Worm (Caenorhabditis elegans) whole organism, L4 larva: ENCODE measurements around the gene snr-6.
A peak's percentile ranks its signal among the peaks of the same experiment; 100 is the strongest.

Experiments used
- F10B5.3 ChIP-seq: sonication (generic microtip); optimal IDR thresholded peaks from 2 replicates; lab custom pipeline; 2016; ENCODE audit warnings: mild to moderate bottlenecking, missing genetic modification characterization, missing compliant biosample characterization
- F37D6.2 ChIP-seq: sonication (generic microtip); optimal IDR thresholded peaks from 2 replicates; lab custom pipeline; 2016; ENCODE audit warnings: mild to moderate bottlenecking, missing genetic modification characterization, missing compliant biosample characterization
- F49E8.2 ChIP-seq: sonication (generic microtip); optimal IDR thresholded peaks from 2 replicates; lab custom pipeline; 2016; ENCODE audit warnings: missing compliant biosample characterization, mild to moderate bottlenecking, missing genetic modification characterization, borderline replicate concordance
- T26A8.4 ChIP-seq: fragments of 200-800 bp; sonication (Bioruptor generic); IDR thresholded peaks from 2 replicates; pipeline ENCODE4 v1.3.6; 2022; ENCODE audit warnings: missing genetic modification characterization, missing compliant biosample characterization
- Y105C5A.15 ChIP-seq: fragments of 200-800 bp; sonication (Bioruptor generic); IDR thresholded peaks from 2 replicates; pipeline ENCODE4 v1.3.6; 2022; ENCODE audit warnings: missing genetic modification characterization, missing compliant biosample characterization
- Y75B8A.6 ChIP-seq: fragments of 200-800 bp; sonication (Bioruptor generic); IDR thresholded peaks from 2 replicates; pipeline ENCODE4 v1.3.6; 2022; ENCODE audit warnings: missing genetic modification reagents, missing genetic modification characterization, missing compliant biosample characterization
- ZK546.5 ChIP-seq, 2 experiments: sonication (generic microtip); optimal IDR thresholded peaks; 2 replicates each; lab custom pipeline; 2017; ENCODE audit warnings: missing biosample characterization in 2 of 2, missing genetic modification characterization in 2 of 2
- aha-1 ChIP-seq: fragments of 150-350 bp; peaks from one replicate; lab custom pipeline; 2014; ENCODE audit warnings: missing biosample characterization, missing genetic modification characterization
- aly-2 ChIP-seq: sonication (generic microtip); optimal IDR thresholded peaks from 2 replicates; lab custom pipeline; 2018; ENCODE audit warnings: missing biosample characterization, missing genetic modification characterization
- ceh-20 ChIP-seq: fragments of 200-800 bp; sonication (Bioruptor generic); IDR thresholded peaks from 2 replicates; pipeline ENCODE4 v1.3.6; 2022; ENCODE audit warnings: missing genetic modification reagents, missing genetic modification characterization, missing compliant biosample characterization
- ceh-28 ChIP-seq: fragments of 150-350 bp; optimal IDR thresholded peaks from 2 replicates; lab custom pipeline; 2014; ENCODE audit warnings: missing biosample characterization, missing genetic modification reagents, missing genetic modification characterization
- ceh-44 ChIP-seq: fragments of 200-800 bp; sonication (Bioruptor generic); IDR thresholded peaks from 2 replicates; pipeline ENCODE4 v1.3.6; 2022; ENCODE audit warnings: missing genetic modification reagents, missing genetic modification characterization, missing compliant biosample characterization
- cey-2 ChIP-seq: sonication (generic microtip); optimal IDR thresholded peaks from 3 replicates; lab custom pipeline; 2017; ENCODE audit warnings: missing genetic modification characterization, mild to moderate bottlenecking, missing compliant biosample characterization, antibody characterized with exemption, borderline replicate concordance; ENCODE audit not compliant: insufficient read depth
- ctbp-1 ChIP-seq: fragments of 200-800 bp; sonication (Bioruptor generic); IDR thresholded peaks from 2 replicates; pipeline ENCODE4 v1.3.6; 2022; ENCODE audit warnings: missing genetic modification reagents, missing genetic modification characterization, missing compliant biosample characterization
- daf-16 ChIP-seq, 3 experiments: sonication (generic microtip); optimal IDR thresholded peaks; 2 replicates each; lab custom pipeline; 2016 to 2017; ENCODE audit warnings: missing genetic modification characterization in 3 of 3, missing genetic modification reagents in 3 of 3, mild to moderate bottlenecking in 2 of 3, missing compliant biosample characterization in 2 of 3, missing biosample characterization in 1 of 3, moderate library complexity in 1 of 3
- dmd-9 ChIP-seq: fragments of 200-800 bp; sonication (Bioruptor generic); IDR thresholded peaks from 2 replicates; pipeline ENCODE4 v1.3.6; 2022; ENCODE audit warnings: missing genetic modification reagents, missing genetic modification characterization, missing compliant biosample characterization
- dpl-1 ChIP-seq: fragments of 150-350 bp; optimal IDR thresholded peaks from 2 replicates; lab custom pipeline; 2014; ENCODE audit warnings: missing biosample characterization, missing genetic modification reagents, missing genetic modification characterization
- duxl-1 ChIP-seq: sonication (generic microtip); optimal IDR thresholded peaks from 2 replicates; lab custom pipeline; 2016; ENCODE audit warnings: mild to moderate bottlenecking, missing genetic modification characterization, moderate library complexity, missing compliant biosample characterization; ENCODE audit not compliant: poor library complexity
- egl-27 ChIP-seq: sonication (generic microtip); optimal IDR thresholded peaks from 3 replicates; lab custom pipeline; 2017; ENCODE audit warnings: missing biosample characterization, missing genetic modification reagents, missing genetic modification characterization
- egl-43 ChIP-seq: fragments of 200-800 bp; sonication (Bioruptor generic); IDR thresholded peaks from 2 replicates; pipeline ENCODE4 v1.3.6; 2022; ENCODE audit warnings: missing genetic modification reagents, missing genetic modification characterization, missing compliant biosample characterization
- fkh-10 ChIP-seq: fragments of 150-350 bp; optimal IDR thresholded peaks from 2 replicates; lab custom pipeline; 2014; ENCODE audit warnings: missing biosample characterization, missing genetic modification reagents, missing genetic modification characterization
- hif-1 ChIP-seq, 2 experiments: sonication (generic microtip); optimal IDR thresholded peaks; 2 replicates each; lab custom pipeline; 2016 to 2017; ENCODE audit warnings: missing compliant biosample characterization in 2 of 2, missing genetic modification characterization in 2 of 2, missing genetic modification reagents in 2 of 2, missing genotype in 2 of 2, mild to moderate bottlenecking in 1 of 2
- jun-1 ChIP-seq: fragments of 150-350 bp; optimal IDR thresholded peaks from 2 replicates; lab custom pipeline; 2014; ENCODE audit warnings: missing biosample characterization, missing genetic modification reagents, missing genetic modification characterization
- lin-1 ChIP-seq: fragments of 200-800 bp; sonication (Bioruptor generic); IDR thresholded peaks from 2 replicates; pipeline ENCODE4 v1.3.6; 2022; ENCODE audit warnings: missing genetic modification reagents, missing genetic modification characterization, missing compliant biosample characterization
- lin-38 ChIP-seq: fragments of 200-800 bp; sonication (Bioruptor generic); IDR thresholded peaks from 2 replicates; pipeline ENCODE4 v1.3.6; 2022; ENCODE audit warnings: missing genetic modification reagents, missing genetic modification characterization, missing compliant biosample characterization
- lin-39 ChIP-seq: fragments of 150-350 bp; optimal IDR thresholded peaks from 2 replicates; lab custom pipeline; 2014; ENCODE audit warnings: missing biosample characterization, missing genetic modification reagents, missing genetic modification characterization
- lir-3 ChIP-seq: sonication (generic microtip); optimal IDR thresholded peaks from 2 replicates; lab custom pipeline; 2016; ENCODE audit warnings: mild to moderate bottlenecking, missing genetic modification characterization, missing compliant biosample characterization
- madf-5 ChIP-seq, 2 experiments: fragments of 200-800 bp; sonication (Bioruptor generic); IDR thresholded peaks; 2 replicates each; pipeline ENCODE4 v1.3.6; 2022; ENCODE audit warnings: missing compliant biosample characterization in 2 of 2, missing genetic modification characterization in 2 of 2
- madf-9 ChIP-seq: fragments of 200-800 bp; sonication (Bioruptor generic); conservative IDR thresholded peaks from 2 replicates; pipeline ENCODE4 v1.3.6; 2022; ENCODE audit warnings: missing genetic modification reagents, missing genetic modification characterization, missing compliant biosample characterization
- mep-1 ChIP-seq: fragments of 150-350 bp; sonication (generic microtip); optimal IDR thresholded peaks from 3 replicates; lab custom pipeline; 2014; ENCODE audit warnings: missing biosample characterization, missing genetic modification characterization
- mes-2 ChIP-seq: sonication (generic microtip); optimal IDR thresholded peaks from 2 replicates; lab custom pipeline; 2016; ENCODE audit warnings: missing genotype, mild to moderate bottlenecking, missing genetic modification characterization, missing compliant biosample characterization; ENCODE audit not compliant: poor library complexity, severe bottlenecking
- mxl-3 ChIP-seq: fragments of 200-800 bp; sonication (Bioruptor generic); optimal IDR thresholded peaks from 2 replicates; lab custom pipeline; 2018; ENCODE audit warnings: mild to moderate bottlenecking, missing genetic modification characterization, missing compliant biosample characterization
- nhr-10 ChIP-seq: fragments of 150-350 bp; optimal IDR thresholded peaks from 2 replicates; lab custom pipeline; 2014; ENCODE audit warnings: missing biosample characterization, missing genetic modification characterization
- nhr-11 ChIP-seq: fragments of 150-350 bp; optimal IDR thresholded peaks from 2 replicates; lab custom pipeline; 2014; ENCODE audit warnings: missing biosample characterization, missing genetic modification characterization
- nhr-28 ChIP-seq: fragments of 150-350 bp; optimal IDR thresholded peaks from 2 replicates; lab custom pipeline; 2014; ENCODE audit warnings: missing biosample characterization, missing genetic modification characterization
- nhr-41 ChIP-seq: fragments of 200-800 bp; sonication (Bioruptor generic); IDR thresholded peaks from 2 replicates; pipeline ENCODE4 v1.3.6; 2022; ENCODE audit warnings: missing genetic modification reagents, missing genetic modification characterization, missing compliant biosample characterization
- pqm-1 ChIP-seq: sonication (generic microtip); optimal IDR thresholded peaks from 2 replicates; lab custom pipeline; 2017; ENCODE audit warnings: missing biosample characterization, missing genetic modification characterization
- skn-1 ChIP-seq: fragments of 150-350 bp; optimal IDR thresholded peaks from 2 replicates; lab custom pipeline; 2014; ENCODE audit warnings: missing biosample characterization, missing genetic modification characterization
- unc-130 ChIP-seq: sonication (generic microtip); optimal IDR thresholded peaks from 2 replicates; lab custom pipeline; 2016; ENCODE audit warnings: missing genetic modification reagents, missing genetic modification characterization, missing compliant biosample characterization
- unc-62 ChIP-seq, 3 experiments: fragments of 150-350 bp in 1 of 3; sonication (generic microtip); optimal IDR thresholded peaks in 2 of 3; peaks in 1 of 3; 1 replicate in 1 of 3; 2 replicates in 2 of 3; lab custom pipeline; 2014 to 2017; ENCODE audit warnings: missing biosample characterization in 3 of 3, missing genetic modification characterization in 3 of 3, missing genetic modification reagents in 3 of 3, missing genotype in 1 of 3
- zag-1 ChIP-seq: fragments of 150-350 bp; optimal IDR thresholded peaks from 2 replicates; lab custom pipeline; 2014; ENCODE audit warnings: missing biosample characterization, missing genetic modification characterization
- zfp-2 ChIP-seq: sonication (generic microtip); optimal IDR thresholded peaks from 2 replicates; lab custom pipeline; 2016; ENCODE audit warnings: mild to moderate bottlenecking, missing genetic modification characterization, missing compliant biosample characterization
- ztf-7 ChIP-seq: fragments of 150-350 bp; optimal IDR thresholded peaks from 2 replicates; lab custom pipeline; 2014; ENCODE audit warnings: missing biosample characterization, missing genetic modification characterization

The snr-6 gene

ce11 chrIII:12426558-12426957, 2.9 kb downstream of the snr-6 start, which contains the start of gene pie-1:
pie-1 (plus strand) TSS chrIII:12426893.
- TF ChIP-seq unc-130 (GFP tag; lab: Kevin White, UChicago) (peak; percentile 17), ctbp-1 (GFP tag; lab: Robert Waterston, UW) (no peak), F49E8.2 (peak; percentile 61), lin-38 (GFP tag; lab: Robert Waterston, UW) (peak; percentile 53; the same call in 1 of the 2 replicates), ZK546.5 (tag; optimal IDR thresholded peaks at IDR 0.05; lab: Kevin White, UChicago) (no peak)

- TF ChIP-seq nhr-28 (tag; lab: Kevin White, UChicago), result peak; percentile 2
- TF ChIP-seq ztf-7 (tag; lab: Kevin White, UChicago), result peak; percentile 60
- TF ChIP-seq egl-27 (tag; lab: Kevin White, UChicago), result no peak
- TF ChIP-seq aha-1 (tag; lab: Kevin White, UChicago), result peak; percentile 91
- no peak for TF ChIP-seq lin-1 (GFP tag; lab: Robert Waterston, UW)
- no peak for TF ChIP-seq ceh-28 (tag; lab: Kevin White, UChicago)
- no peak for TF ChIP-seq egl-43 (GFP tag; lab: Robert Waterston, UW)
- peak; percentile 67 for TF ChIP-seq mep-1
- no peak for TF ChIP-seq daf-16 (GFP tag; optimal IDR thresholded peaks at IDR 0.05; lab: Kevin White, UChicago)
- TF ChIP-seq daf-16 (tag; optimal IDR thresholded peaks at IDR 0.05; lab: Kevin White, UChicago), result no peak
- no peak for TF ChIP-seq cey-2 (tag; lab: Kevin White, UChicago)
- TF ChIP-seq madf-9 (GFP tag; lab: Robert Waterston, UW), result no peak
- TF ChIP-seq unc-62 (GFP tag; optimal IDR thresholded peaks at IDR 0.05 in 1 of 2; lab: Kevin White, UChicago), result no peak
- no peak for TF ChIP-seq unc-62 (tag; optimal IDR thresholded peaks at IDR 0.05; lab: Kevin White, UChicago)
Measured at ce11 chrIII:12425846-12426405, 3.5 kb downstream of the snr-6 start.

ce11 chrIII:12424663-12425062, 4.8 kb downstream of the snr-6 start:
- no peak for TF ChIP-seq nhr-10 (tag; lab: Kevin White, UChicago)
- TF ChIP-seq daf-16 (GFP tag; optimal IDR thresholded peaks at IDR 0.05; lab: Kevin White, UChicago), result no peak
- TF ChIP-seq daf-16 (tag; optimal IDR thresholded peaks at IDR 0.05; lab: Kevin White, UChicago), result no peak
- no peak for TF ChIP-seq nhr-11 (tag; lab: Kevin White, UChicago)
- TF ChIP-seq dpl-1 (GFP tag; lab: Kevin White, UChicago), result no peak
- TF ChIP-seq fkh-10 (GFP tag; lab: Kevin White, UChicago), result no peak
- TF ChIP-seq mep-1, result peak; percentile 28

DNA sequence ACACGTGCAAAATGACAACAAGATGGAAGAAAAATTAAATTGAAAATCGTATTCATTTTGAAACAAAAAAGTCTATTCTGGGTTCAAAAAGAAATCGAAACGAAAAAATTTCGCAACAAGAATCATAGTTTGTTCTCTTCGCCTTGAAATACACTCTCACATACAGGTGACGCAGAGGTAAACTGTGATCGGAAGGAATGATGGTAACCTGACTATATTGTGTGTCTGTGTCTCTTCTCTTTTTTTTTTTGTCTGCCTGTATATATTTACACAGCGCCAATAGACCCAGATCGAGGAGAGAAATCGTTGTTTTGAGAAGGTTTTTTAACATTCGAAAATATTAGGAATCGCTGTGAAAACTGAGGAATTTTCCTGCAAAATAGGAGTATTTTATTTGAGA, 5.4 kb downstream of the snr-6 start:
- no peak for TF ChIP-seq aly-2 (tag; lab: Kevin White, UChicago)
- TF ChIP-seq mes-2 (tag; lab: Kevin White, UChicago), result peak; percentile 35
- TF ChIP-seq F37D6.2 (tag; lab: Kevin White, UChicago), result no peak
- no peak for TF ChIP-seq jun-1 (tag; lab: Kevin White, UChicago)
- no peak for TF ChIP-seq egl-43 (GFP tag; lab: Robert Waterston, UW)
- no peak for TF ChIP-seq dmd-9 (GFP tag; lab: Robert Waterston, UW)
- no peak for TF ChIP-seq Y105C5A.15 (GFP tag; lab: Robert Waterston, UW)
- TF ChIP-seq zag-1 (tag; lab: Kevin White, UChicago), result no peak
- no peak for TF ChIP-seq mxl-3 (GFP tag; lab: Kevin White, UChicago)
- no peak for TF ChIP-seq zfp-2 (tag; lab: Kevin White, UChicago)
- TF ChIP-seq ceh-20, result no peak
- no peak for TF ChIP-seq duxl-1 (tag; lab: Kevin White, UChicago)
- no peak for TF ChIP-seq lir-3 (tag; lab: Kevin White, UChicago)
- TF ChIP-seq madf-9 (GFP tag; lab: Robert Waterston, UW), result no peak
- no peak for TF ChIP-seq skn-1 (tag; lab: Kevin White, UChicago)
- no peak for TF ChIP-seq cey-2 (tag; lab: Kevin White, UChicago)
- TF ChIP-seq pqm-1 (tag; lab: Kevin White, UChicago), result peak; percentile 70
- peak; percentile 49 for TF ChIP-seq dpl-1 (GFP tag; lab: Kevin White, UChicago)
- TF ChIP-seq ceh-44 (GFP tag; lab: Robert Waterston, UW), result no peak
- TF ChIP-seq hif-1 (tag; optimal IDR thresholded peaks at IDR 0.05; lab: Kevin White, UChicago), result no peak
- no peak for TF ChIP-seq nhr-41 (GFP tag; lab: Robert Waterston, UW)
- TF ChIP-seq Y75B8A.6 (GFP tag; lab: Robert Waterston, UW), result no peak
- no peak for TF ChIP-seq madf-5 (GFP tag; IDR thresholded peaks at IDR 0.05; lab: Robert Waterston, UW)
- TF ChIP-seq lin-39 (tag; lab: Kevin White, UChicago), result no peak
- TF ChIP-seq F10B5.3 (tag; lab: Kevin White, UChicago), result no peak
- TF ChIP-seq daf-16 (GFP tag; optimal IDR thresholded peaks at IDR 0.05; lab: Kevin White, UChicago), result no peak
- peak; percentile 44 for TF ChIP-seq daf-16 (tag; optimal IDR thresholded peaks at IDR 0.05; lab: Kevin White, UChicago)
- no peak for TF ChIP-seq T26A8.4 (GFP tag; lab: Robert Waterston, UW)
- TF ChIP-seq nhr-10 (tag; lab: Kevin White, UChicago), result no peak
